Fruit fly (Drosophila melanogaster) whole organism, prepupa: ENCODE measurements around the gene CG32024.

ENCODE experiments used
- Blimp-1 ChIP-seq: fragments of 200-800 bp; sonication (Bioruptor generic); optimal IDR thresholded peaks from 3 replicates; lab custom pipeline; 2017; ENCODE audit warnings: missing biosample characterization, missing genetic modification characterization, mild to moderate bottlenecking, moderate library complexity, missing genetic modification reagents
- CG10631 ChIP-seq: fragments of 200-800 bp; sonication (Bioruptor generic); optimal IDR thresholded peaks from 2 replicates; lab custom pipeline; 2016; ENCODE audit warnings: missing biosample characterization, missing genetic modification characterization
- CG10669 ChIP-seq: fragments of 200-800 bp; sonication (Bioruptor generic); optimal IDR thresholded peaks from 3 replicates; lab custom pipeline; 2018; ENCODE audit warnings: missing biosample characterization, mild to moderate bottlenecking, missing genetic modification characterization, moderate library complexity
- CG11294 ChIP-seq: fragments of 200-800 bp; sonication (Bioruptor generic); IDR thresholded peaks from 2 replicates; pipeline ENCODE4 v1.3.6; 2022; ENCODE audit warnings: missing biosample characterization, missing genetic modification characterization
- CG1621 ChIP-seq: fragments of 200-800 bp; sonication (Bioruptor generic); optimal IDR thresholded peaks from 3 replicates; lab custom pipeline; 2018; ENCODE audit warnings: missing biosample characterization, mild to moderate bottlenecking, missing genetic modification characterization
- CG31627 ChIP-seq: fragments of 200-800 bp; sonication (Bioruptor generic); optimal IDR thresholded peaks from 3 replicates; lab custom pipeline; 2016; ENCODE audit warnings: missing biosample characterization, missing genetic modification characterization
- CG34406 ChIP-seq: fragments of 200-800 bp; sonication (Bioruptor generic); optimal IDR thresholded peaks from 3 replicates; lab custom pipeline; 2016; ENCODE audit warnings: missing biosample characterization, missing genetic modification characterization
- CG6276 ChIP-seq: fragments of 200-800 bp; sonication (Bioruptor generic); optimal IDR thresholded peaks from 2 replicates; lab custom pipeline; 2017; ENCODE audit warnings: missing biosample characterization, mild to moderate bottlenecking, missing genetic modification characterization
- CG6792 ChIP-seq: fragments of 200-800 bp; sonication (Bioruptor generic); optimal IDR thresholded peaks from 3 replicates; lab custom pipeline; 2016; ENCODE audit warnings: missing biosample characterization, missing genetic modification characterization
- CG6808 ChIP-seq: fragments of 200-800 bp; sonication (Bioruptor generic); optimal IDR thresholded peaks from 3 replicates; lab custom pipeline; 2017; ENCODE audit warnings: missing biosample characterization, missing genetic modification characterization, mild to moderate bottlenecking, moderate library complexity, missing genetic modification reagents
- CG6854 ChIP-seq: fragments of 200-800 bp; sonication (Bioruptor generic); optimal IDR thresholded peaks from 2 replicates; lab custom pipeline; 2017; ENCODE audit warnings: missing biosample characterization, mild to moderate bottlenecking, missing genetic modification characterization
- CG8632 ChIP-seq: fragments of 200-800 bp; sonication (Bioruptor generic); optimal IDR thresholded peaks from 3 replicates; lab custom pipeline; 2016; ENCODE audit warnings: missing biosample characterization, missing genetic modification characterization
- CG9139 ChIP-seq: fragments of 200-800 bp; sonication (Bioruptor generic); optimal IDR thresholded peaks from 3 replicates; lab custom pipeline; 2017; ENCODE audit warnings: missing biosample characterization, mild to moderate bottlenecking, missing genetic modification characterization
- Eip78C ChIP-seq: fragments of 200-800 bp; sonication (Bioruptor generic); peaks from one replicate; lab custom pipeline; 2016; ENCODE audit warnings: missing biosample characterization, missing genetic modification characterization
- Eip93F ChIP-seq: fragments of 200-800 bp; sonication (Bioruptor generic); optimal IDR thresholded peaks from 2 replicates; lab custom pipeline; 2016; ENCODE audit warnings: missing biosample characterization, mild to moderate bottlenecking, missing genetic modification characterization
- Ets21C ChIP-seq: fragments of 200-800 bp; sonication (Bioruptor generic); optimal IDR thresholded peaks from 3 replicates; lab custom pipeline; 2016; ENCODE audit warnings: missing biosample characterization, missing genetic modification characterization
- Hr39 ChIP-seq: fragments of 200-800 bp; sonication (Bioruptor generic); optimal IDR thresholded peaks from 2 replicates; lab custom pipeline; 2016; ENCODE audit warnings: missing biosample characterization, missing genetic modification characterization
- Met ChIP-seq: fragments of 200-800 bp; sonication (Bioruptor generic); optimal IDR thresholded peaks from 3 replicates; lab custom pipeline; 2016; ENCODE audit warnings: missing biosample characterization, missing genetic modification characterization
- OdsH ChIP-seq: fragments of 200-800 bp; sonication (Bioruptor generic); optimal IDR thresholded peaks from 3 replicates; lab custom pipeline; 2016; ENCODE audit warnings: missing biosample characterization, missing genetic modification characterization
- Smox ChIP-seq: fragments of 200-800 bp; sonication (Bioruptor generic); optimal IDR thresholded peaks from 3 replicates; lab custom pipeline; 2016; ENCODE audit warnings: missing biosample characterization, missing genetic modification characterization
- Sox14 ChIP-seq: fragments of 200-800 bp; sonication (Bioruptor generic); optimal IDR thresholded peaks from 3 replicates; lab custom pipeline; 2016; ENCODE audit warnings: missing biosample characterization, missing genetic modification characterization
- achi ChIP-seq: fragments of 200-800 bp; sonication (Bioruptor generic); optimal IDR thresholded peaks from 3 replicates; lab custom pipeline; 2016; ENCODE audit warnings: missing biosample characterization, missing genetic modification characterization
- cyc ChIP-seq: fragments of 200-800 bp; sonication (Bioruptor generic); optimal IDR thresholded peaks from 3 replicates; lab custom pipeline; 2016; ENCODE audit warnings: missing biosample characterization, missing genetic modification characterization
- dac ChIP-seq: fragments of 200-800 bp; sonication (Bioruptor generic); optimal IDR thresholded peaks from 2 replicates; lab custom pipeline; 2017; ENCODE audit warnings: missing biosample characterization, mild to moderate bottlenecking, missing genetic modification characterization
- esn ChIP-seq: fragments of 200-800 bp; sonication (Bioruptor generic); optimal IDR thresholded peaks from 2 replicates; lab custom pipeline; 2016; ENCODE audit warnings: missing biosample characterization, mild to moderate bottlenecking, missing genetic modification characterization, moderate library complexity
- fd85E ChIP-seq: fragments of 200-800 bp; sonication (Bioruptor generic); optimal IDR thresholded peaks from 3 replicates; lab custom pipeline; 2016; ENCODE audit warnings: missing biosample characterization, missing genetic modification characterization
- fkh ChIP-seq: fragments of 200-800 bp; sonication (Bioruptor generic); optimal IDR thresholded peaks from 3 replicates; lab custom pipeline; 2017; ENCODE audit warnings: missing biosample characterization, mild to moderate bottlenecking, missing genetic modification characterization, moderate library complexity
- lz ChIP-seq: fragments of 200-800 bp; sonication (Bioruptor generic); optimal IDR thresholded peaks from 3 replicates; lab custom pipeline; 2016; ENCODE audit warnings: missing biosample characterization, missing genetic modification characterization
- salr ChIP-seq, 2 experiments: fragments of 200-800 bp; sonication (Bioruptor generic); optimal IDR thresholded peaks; 3 replicates each; lab custom pipeline; 2016 to 2018; ENCODE audit warnings: missing biosample characterization in 2 of 2, missing genetic modification characterization in 2 of 2, mild to moderate bottlenecking in 1 of 2
- ss ChIP-seq, 2 experiments: fragments of 200-800 bp; sonication (Bioruptor generic); optimal IDR thresholded peaks; 2 replicates in 1 of 2; 3 replicates in 1 of 2; lab custom pipeline; 2017 to 2018; ENCODE audit warnings: mild to moderate bottlenecking in 2 of 2, missing biosample characterization in 2 of 2, missing genetic modification characterization in 2 of 2, moderate library complexity in 1 of 2
- svp ChIP-seq: fragments of 200-800 bp; sonication (Bioruptor generic); peaks from one replicate; lab custom pipeline; 2016; ENCODE audit warnings: missing biosample characterization, missing genetic modification characterization
- vri ChIP-seq: fragments of 200-800 bp; sonication (Bioruptor generic); optimal IDR thresholded peaks from 3 replicates; lab custom pipeline; 2016; ENCODE audit warnings: missing biosample characterization, mild to moderate bottlenecking, missing genetic modification characterization

The CG32024 gene

DNA sequence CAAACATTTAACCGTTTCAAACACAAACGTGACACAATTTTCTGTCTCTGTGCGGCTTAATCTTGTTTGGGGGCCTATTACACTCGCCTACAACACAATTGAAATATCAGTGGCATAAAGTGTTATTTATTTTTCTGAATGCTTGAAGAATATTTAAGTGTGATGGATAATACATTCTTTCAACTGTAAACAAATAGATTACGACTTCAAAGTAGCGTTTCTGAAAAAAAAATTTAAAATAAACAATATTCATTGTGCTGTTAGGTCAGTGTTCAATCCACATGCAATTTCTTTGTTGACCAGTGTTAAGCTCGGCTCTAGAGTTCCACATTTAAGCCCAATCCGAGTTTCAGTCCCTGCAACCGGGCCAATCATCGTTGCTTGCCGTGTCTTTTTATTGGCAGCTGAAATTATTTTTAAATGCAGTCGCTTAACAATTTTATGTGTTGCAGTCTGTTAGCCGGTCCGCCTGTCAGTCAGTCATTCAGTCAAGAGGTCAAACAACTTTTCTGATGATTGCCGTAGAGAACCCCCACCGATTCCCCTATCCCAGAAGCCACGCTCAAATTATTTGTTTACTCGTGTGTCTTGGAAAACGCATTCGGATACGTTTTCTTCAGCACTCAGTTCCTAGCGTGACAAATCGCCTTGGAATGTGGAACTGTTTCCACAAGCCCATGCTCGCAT lies 34.3 kb upstream of the CG32024 start (continued):
- peak in 1 of 2 experiments; percentile 24 for TF ChIP-seq salr (GFP tag; optimal IDR thresholded peaks at IDR 0.05; lab: Kevin White, UChicago)
- peak; percentile 65 for TF ChIP-seq CG34406 (GFP tag; lab: Kevin White, UChicago)
- no peak for TF ChIP-seq CG6854 (GFP tag; lab: Kevin White, UChicago)
- peak; percentile 37 for TF ChIP-seq Met (GFP tag; lab: Kevin White, UChicago)
- peak; percentile 70 for TF ChIP-seq CG8632
- peak; percentile 56 for TF ChIP-seq esn (GFP tag; lab: Kevin White, UChicago)
- TF ChIP-seq cyc (GFP tag; lab: Kevin White, UChicago) = no peak
- peak; percentile 60 for TF ChIP-seq CG1621 (tag; lab: Kevin White, UChicago)
- TF ChIP-seq fkh (GFP tag; lab: Kevin White, UChicago) = no peak

dm6 chr3L:8773713-8774112 lies 33.7 kb upstream of the CG32024 start:
- TF ChIP-seq CG10631 = no peak
- TF ChIP-seq vri (GFP tag; lab: Kevin White, UChicago) = peak; percentile 51

- TF ChIP-seq ss (GFP tag; optimal IDR thresholded peaks at IDR 0.05; lab: Kevin White, UChicago) = peak; percentile 52 to 73
- peak; percentile 99 for TF ChIP-seq Blimp-1 (GFP tag; lab: Kevin White, UChicago)
- peak; percentile 32 for TF ChIP-seq Sox14 (GFP tag; lab: Kevin White, UChicago)
- peak; percentile 27 for TF ChIP-seq Met (GFP tag; lab: Kevin White, UChicago)
- TF ChIP-seq dac (GFP tag; lab: Kevin White, UChicago) = no peak
- TF ChIP-seq svp (GFP tag; lab: Kevin White, UChicago) = peak; percentile 14
- peak; percentile 37 for TF ChIP-seq CG1621 (tag; lab: Kevin White, UChicago)
- TF ChIP-seq CG8632 = peak; percentile 15
- peak; percentile 60 for TF ChIP-seq CG6808
- no peak for TF ChIP-seq achi (GFP tag; lab: Kevin White, UChicago)
- TF ChIP-seq CG11294 = no peak
- peak; percentile 81 for TF ChIP-seq CG6854 (GFP tag; lab: Kevin White, UChicago)
- peak; percentile 11 for TF ChIP-seq CG10669
- TF ChIP-seq lz = no peak
- TF ChIP-seq CG9139 (GFP tag; lab: Kevin White, UChicago) = peak; percentile 70
- no peak for TF ChIP-seq fd85E (GFP tag; lab: Kevin White, UChicago)
- peak; percentile 38 for TF ChIP-seq vri (GFP tag; lab: Kevin White, UChicago)
- TF ChIP-seq Eip78C (GFP tag; lab: Kevin White, UChicago) = peak; percentile 73
Observed at dm6 chr3L:8774974-8775731, 32.2 kb upstream of the CG32024 start.

- TF ChIP-seq Eip93F (GFP tag; lab: Kevin White, UChicago) (peak; percentile 14), Blimp-1 (GFP tag; lab: Kevin White, UChicago) (no peak), Met (GFP tag; lab: Kevin White, UChicago) (peak; percentile 45), esn (GFP tag; lab: Kevin White, UChicago) (peak; percentile 61), CG8632 (peak; percentile 8), Smox (GFP tag; lab: Kevin White, UChicago) (peak; percentile 44), vri (GFP tag; lab: Kevin White, UChicago) (peak; percentile 37), Hr39 (GFP tag; lab: Kevin White, UChicago) (peak; percentile 17), Sox14 (GFP tag; lab: Kevin White, UChicago) (peak; percentile 20), CG6792 (GFP tag; lab: Kevin White, UChicago) (no peak), OdsH (peak; percentile 7), Ets21C (no peak), svp (GFP tag; lab: Kevin White, UChicago) (peak; percentile 75), CG6276 (GFP tag; lab: Kevin White, UChicago) (no peak), achi (GFP tag; lab: Kevin White, UChicago) (peak; percentile 27), Eip78C (GFP tag; lab: Kevin White, UChicago) (peak; percentile 60), CG34406 (GFP tag; lab: Kevin White, UChicago) (peak; percentile 19), CG31627 (GFP tag; lab: Kevin White, UChicago) (peak; percentile 0), salr (GFP tag; optimal IDR thresholded peaks at IDR 0.05; lab: Kevin White, UChicago) (no peak)
Observed at dm6 chr3L:8777313-8777924, 30.0 kb upstream of the CG32024 start.
